Worm (Caenorhabditis elegans) whole organism, mixed stage, embryonic: ENCODE results near the gene acp-7.

Source experiments
- bed-3 ChIP-seq: fragments of 200-800 bp; sonication (Bioruptor generic); optimal IDR thresholded peaks from 3 replicates; lab custom pipeline; 2018; ENCODE audit warnings: mild to moderate bottlenecking, missing genetic modification characterization, moderate library complexity, missing compliant biosample characterization
- elt-1 ChIP-seq: sonication (generic microtip); optimal IDR thresholded peaks from 2 replicates; lab custom pipeline; 2017; ENCODE audit warnings: missing genetic modification characterization, mild to moderate bottlenecking, missing compliant biosample characterization, antibody characterized with exemption, moderate library complexity, borderline replicate concordance; ENCODE audit not compliant: insufficient read depth
- flh-1 ChIP-seq: fragments of 200-800 bp; sonication (Bioruptor generic); optimal IDR thresholded peaks from 2 replicates; lab custom pipeline; 2018; ENCODE audit warnings: mild to moderate bottlenecking, missing genetic modification characterization, moderate library complexity, missing compliant biosample characterization
- lin-13 ChIP-seq: fragments of 150-350 bp; optimal IDR thresholded peaks from 2 replicates; lab custom pipeline; 2014; ENCODE audit warnings: missing biosample characterization, missing genetic modification characterization
- mep-1 ChIP-seq: fragments of 150-350 bp; optimal IDR thresholded peaks from 2 replicates; lab custom pipeline; 2017; ENCODE audit warnings: missing biosample characterization, missing genetic modification reagents, missing genetic modification characterization, inconsistent platforms
- nhr-12 ChIP-seq: fragments of 150-350 bp; optimal IDR thresholded peaks from 2 replicates; lab custom pipeline; 2014; ENCODE audit warnings: missing biosample characterization, missing genetic modification characterization
- nhr-28 ChIP-seq: fragments of 150-350 bp; optimal IDR thresholded peaks from 2 replicates; lab custom pipeline; 2014; ENCODE audit warnings: missing biosample characterization, missing genetic modification characterization
- nhr-76 ChIP-seq: sonication (generic microtip); optimal IDR thresholded peaks from 2 replicates; lab custom pipeline; 2017; ENCODE audit warnings: missing biosample characterization, missing genetic modification characterization
- pha-4 ChIP-seq: fragments of 150-350 bp; optimal IDR thresholded peaks from 2 replicates; lab custom pipeline; 2018; ENCODE audit warnings: missing biosample characterization, missing genetic modification reagents, missing genetic modification characterization
- snpc-4 ChIP-seq: fragments of 150-350 bp; optimal IDR thresholded peaks from 2 replicates; lab custom pipeline; 2014; ENCODE audit warnings: missing biosample characterization, missing genetic modification characterization
- sptf-1 ChIP-seq: sonication (generic microtip); optimal IDR thresholded peaks from 2 replicates; lab custom pipeline; 2017; ENCODE audit warnings: mild to moderate bottlenecking, missing genetic modification characterization, moderate library complexity, missing compliant biosample characterization
- unc-120 ChIP-seq: sonication (generic microtip); optimal IDR thresholded peaks from 2 replicates; lab custom pipeline; 2017; ENCODE audit warnings: missing genetic modification characterization, missing compliant biosample characterization; ENCODE audit not compliant: poor library complexity, severe bottlenecking
- unc-62 ChIP-seq: fragments of 150-350 bp; optimal IDR thresholded peaks from 2 replicates; lab custom pipeline; 2014; ENCODE audit warnings: missing biosample characterization, missing genetic modification reagents, missing genetic modification characterization
- ztf-11 ChIP-seq: fragments of 150-350 bp; optimal IDR thresholded peaks from 2 replicates; lab custom pipeline; 2014; ENCODE audit warnings: missing biosample characterization, missing genetic modification characterization

- TF ChIP-seq unc-62 (GFP tag; lab: Kevin White, UChicago) (no peak), nhr-28 (tag; lab: Kevin White, UChicago) (no peak), sptf-1 (tag; lab: Kevin White, UChicago) (no peak), nhr-12 (tag; lab: Kevin White, UChicago) (no peak), elt-1 (no peak), snpc-4 (tag; lab: Kevin White, UChicago) (no peak), flh-1 (GFP tag; lab: Kevin White, UChicago) (no peak), unc-120 (tag; lab: Kevin White, UChicago) (no peak), ztf-11 (tag; lab: Kevin White, UChicago) (no peak), lin-13 (tag; lab: Kevin White, UChicago) (no peak), nhr-76 (tag; lab: Kevin White, UChicago) (no peak), pha-4 (no peak), mep-1 (tag; lab: Kevin White, UChicago) (no peak), bed-3 (GFP tag; lab: Kevin White, UChicago) (no peak)
These were observed 1.9 kb upstream of the acp-7 start for ce11 chrIV:6433424-6433823.
